Worm (Caenorhabditis elegans) whole organism, early embryonic: ENCODE results near the gene rbm-7.

Experiments
- B0310.2 ChIP-seq: sonication (generic microtip); optimal IDR thresholded peaks from 2 replicates; lab custom pipeline; 2016; ENCODE audit warnings: mild to moderate bottlenecking, missing genetic modification characterization, missing compliant biosample characterization
- F13C5.2 ChIP-seq: sonication (generic microtip); optimal IDR thresholded peaks from 2 replicates; lab custom pipeline; 2017; ENCODE audit warnings: mild to moderate bottlenecking, missing genetic modification characterization, inconsistent platforms, missing compliant biosample characterization
- aly-1 ChIP-seq: sonication (generic microtip); optimal IDR thresholded peaks from 2 replicates; lab custom pipeline; 2016; ENCODE audit warnings: missing genetic modification characterization, missing compliant biosample characterization
- ama-1 ChIP-seq: fragments of 150-350 bp; optimal IDR thresholded peaks from 2 replicates; lab custom pipeline; 2014
- ceh-13 ChIP-seq: fragments of 200-800 bp; sonication (Bioruptor generic); optimal IDR thresholded peaks from 2 replicates; lab custom pipeline; 2018; ENCODE audit warnings: mild to moderate bottlenecking, missing genetic modification characterization, missing compliant biosample characterization
- ceh-36 ChIP-seq: sonication (generic microtip); optimal IDR thresholded peaks from 2 replicates; lab custom pipeline; 2016; ENCODE audit warnings: missing genetic modification characterization, inconsistent platforms, missing compliant biosample characterization
- ets-7 ChIP-seq: sonication (generic microtip); optimal IDR thresholded peaks from 2 replicates; lab custom pipeline; 2016; ENCODE audit warnings: missing genotype, missing genetic modification characterization, missing compliant biosample characterization
- flt-1 ChIP-seq: fragments of 200-800 bp; sonication (Bioruptor generic); IDR thresholded peaks from 2 replicates; pipeline ENCODE4 v1.3.6; 2022; ENCODE audit warnings: missing genetic modification characterization, missing compliant biosample characterization
- hmbx-1 ChIP-seq: sonication (generic microtip); optimal IDR thresholded peaks from 2 replicates; lab custom pipeline; 2016; ENCODE audit warnings: mild to moderate bottlenecking, missing genetic modification characterization, missing compliant biosample characterization
- hmg-4 ChIP-seq: fragments of 200-800 bp; sonication (Bioruptor generic); optimal IDR thresholded peaks from 2 replicates; lab custom pipeline; 2018; ENCODE audit warnings: mild to moderate bottlenecking, missing genetic modification characterization, missing compliant biosample characterization
- hnd-1 ChIP-seq: sonication (generic microtip); optimal IDR thresholded peaks from 2 replicates; lab custom pipeline; 2016; ENCODE audit warnings: missing genetic modification characterization, missing compliant biosample characterization
- pes-1 ChIP-seq: fragments of 200-800 bp; sonication (Bioruptor generic); IDR thresholded peaks from 2 replicates; pipeline ENCODE4 v1.3.6; 2022; ENCODE audit warnings: missing genetic modification reagents, missing genetic modification characterization, missing compliant biosample characterization
- scrt-1 ChIP-seq: fragments of 200-800 bp; sonication (Bioruptor generic); IDR thresholded peaks from 2 replicates; pipeline ENCODE4 v1.3.6; 2022; ENCODE audit warnings: missing genetic modification characterization, missing compliant biosample characterization
- sea-1 ChIP-seq: fragments of 200-800 bp; sonication (Bioruptor generic); conservative IDR thresholded peaks from 2 replicates; pipeline ENCODE4 v1.3.6; 2022; ENCODE audit warnings: missing genetic modification characterization, missing compliant biosample characterization
- tbx-11 ChIP-seq: fragments of 200-800 bp; sonication (Bioruptor generic); IDR thresholded peaks from 2 replicates; pipeline ENCODE4 v1.3.6; 2022; ENCODE audit warnings: missing genetic modification characterization, missing compliant biosample characterization
- tbx-37 ChIP-seq: fragments of 200-800 bp; sonication (Bioruptor generic); conservative IDR thresholded peaks from 2 replicates; pipeline ENCODE4 v1.3.6; 2022; ENCODE audit warnings: missing genetic modification reagents, missing genetic modification characterization, missing compliant biosample characterization
- tra-4 ChIP-seq: sonication (generic microtip); optimal IDR thresholded peaks from 2 replicates; lab custom pipeline; 2017; ENCODE audit warnings: missing genetic modification characterization, missing compliant biosample characterization

The rbm-7 gene

ce11 chrIII:12931786-12932427 is at the start of gene rbm-7:
Gene rbm-7 (minus strand): TSS chrIII:12931867.
- TF ChIP-seq ceh-13 (GFP tag; lab: Kevin White, UChicago), result no peak
- TF ChIP-seq ama-1 (lab: Kevin White, UChicago), result no peak
- TF ChIP-seq pes-1 (GFP tag; lab: Robert Waterston, UW), result no peak
- no peak for TF ChIP-seq F13C5.2 (tag; lab: Kevin White, UChicago)
- TF ChIP-seq sea-1 (GFP tag; lab: Robert Waterston, UW), result no peak
- no peak for TF ChIP-seq scrt-1 (GFP tag; lab: Robert Waterston, UW)
- TF ChIP-seq ceh-36 (tag; lab: Kevin White, UChicago), result no peak
- no peak for TF ChIP-seq hmg-4 (GFP tag; lab: Kevin White, UChicago)
- TF ChIP-seq hnd-1 (tag; lab: Kevin White, UChicago), result no peak
- TF ChIP-seq flt-1 (GFP tag; lab: Robert Waterston, UW), result no peak
- TF ChIP-seq ets-7 (tag; lab: Kevin White, UChicago), result no peak
- TF ChIP-seq hmbx-1 (tag; lab: Kevin White, UChicago), result no peak
- no peak for TF ChIP-seq B0310.2 (tag; lab: Kevin White, UChicago)
- TF ChIP-seq aly-1 (tag; lab: Kevin White, UChicago), result no peak
- no peak for TF ChIP-seq tra-4 (tag; lab: Kevin White, UChicago)
- no peak for TF ChIP-seq tbx-11 (GFP tag; lab: Robert Waterston, UW)

- TF ChIP-seq ceh-36 (tag; lab: Kevin White, UChicago) (no peak), ceh-13 (GFP tag; lab: Kevin White, UChicago) (no peak), tbx-11 (GFP tag; lab: Robert Waterston, UW) (no peak), scrt-1 (GFP tag; lab: Robert Waterston, UW) (no peak), B0310.2 (tag; lab: Kevin White, UChicago) (no peak), pes-1 (GFP tag; lab: Robert Waterston, UW) (no peak), ama-1 (lab: Kevin White, UChicago) (no peak), hnd-1 (tag; lab: Kevin White, UChicago) (no peak), tbx-37 (no peak), hmbx-1 (tag; lab: Kevin White, UChicago) (no peak), tra-4 (tag; lab: Kevin White, UChicago) (no peak), aly-1 (tag; lab: Kevin White, UChicago) (no peak)
These were observed 49.1 kb upstream of the rbm-7 start, which contains the start of gene ZK1010.4 for ce11 chrIII:12980770-12981169. Gene ZK1010.4 (plus strand): TSS chrIII:12981070.

ce11 chrIII:12978473-12979174 is 47.0 kb upstream of the rbm-7 start, which contains the start of the genes ubq-2 and frg-1:
Gene ubq-2 (minus strand): TSS chrIII:12978523.
Gene frg-1 (plus strand): TSS chrIII:12979162.
- TF ChIP-seq flt-1 (GFP tag; lab: Robert Waterston, UW) (no peak), tbx-11 (GFP tag; lab: Robert Waterston, UW) (no peak), hmbx-1 (tag; lab: Kevin White, UChicago) (no peak), ama-1 (lab: Kevin White, UChicago) (no peak), F13C5.2 (tag; lab: Kevin White, UChicago) (peak; percentile 44), hnd-1 (tag; lab: Kevin White, UChicago) (no peak), scrt-1 (GFP tag; lab: Robert Waterston, UW) (no peak), sea-1 (GFP tag; lab: Robert Waterston, UW) (no peak)

ce11 chrIII:12977559-12977958 is 45.9 kb upstream of the rbm-7 start, which contains the start of gene ZK1010.2:
Gene ZK1010.2 (minus strand): TSS chrIII:12977862.
- no peak for TF ChIP-seq tra-4 (tag; lab: Kevin White, UChicago)
- TF ChIP-seq aly-1 (tag; lab: Kevin White, UChicago), result no peak
- no peak for TF ChIP-seq F13C5.2 (tag; lab: Kevin White, UChicago)
- TF ChIP-seq tbx-11 (GFP tag; lab: Robert Waterston, UW), result no peak
- no peak for TF ChIP-seq ets-7 (tag; lab: Kevin White, UChicago)
- TF ChIP-seq scrt-1 (GFP tag; lab: Robert Waterston, UW), result no peak
- TF ChIP-seq pes-1 (GFP tag; lab: Robert Waterston, UW), result no peak
- TF ChIP-seq ceh-13 (GFP tag; lab: Kevin White, UChicago), result no peak
- TF ChIP-seq hmbx-1 (tag; lab: Kevin White, UChicago), result no peak
- no peak for TF ChIP-seq hmg-4 (GFP tag; lab: Kevin White, UChicago)
- no peak for TF ChIP-seq sea-1 (GFP tag; lab: Robert Waterston, UW)
- TF ChIP-seq ama-1 (lab: Kevin White, UChicago), result no peak
- no peak for TF ChIP-seq flt-1 (GFP tag; lab: Robert Waterston, UW)
- no peak for TF ChIP-seq tbx-37
- TF ChIP-seq ceh-36 (tag; lab: Kevin White, UChicago), result no peak
- TF ChIP-seq B0310.2 (tag; lab: Kevin White, UChicago), result no peak
- TF ChIP-seq hnd-1 (tag; lab: Kevin White, UChicago), result no peak

- TF ChIP-seq hnd-1 (tag; lab: Kevin White, UChicago) (no peak), flt-1 (GFP tag; lab: Robert Waterston, UW) (no peak), tbx-37 (no peak), tbx-11 (GFP tag; lab: Robert Waterston, UW) (no peak), pes-1 (GFP tag; lab: Robert Waterston, UW) (no peak), ceh-36 (tag; lab: Kevin White, UChicago) (no peak), sea-1 (GFP tag; lab: Robert Waterston, UW) (no peak), B0310.2 (tag; lab: Kevin White, UChicago) (no peak), aly-1 (tag; lab: Kevin White, UChicago) (no peak), hmbx-1 (tag; lab: Kevin White, UChicago) (no peak), ama-1 (lab: Kevin White, UChicago) (no peak)
These were observed 40.7 kb upstream of the rbm-7 start, which contains the start of gene bckd-1A for ce11 chrIII:12972398-12972797. Gene bckd-1A (minus strand): TSS chrIII:12972498.
